Fruit fly (Drosophila melanogaster): ENCODE results near the gene hoe2.

The hoe2 gene

dm6 chr2L:4976988-4977551, 40.8 kb upstream of the hoe2 start, which contains the start of the genes Gmd and CG3792 (continued):
- peak; percentile 53; the same call in 2 of the 3 replicates for TF ChIP-seq Opbp (GFP tag; IDR thresholded peaks at IDR 0.05; ENCODE audit: partially characterized antibody)
- TF ChIP-seq CG15011 (GFP tag; optimal IDR thresholded peaks at IDR 0.05): no peak
- peak; percentile 88 for TF ChIP-seq tap (tag; optimal IDR thresholded peaks at IDR 0.05)
- TF ChIP-seq Deaf1 (tag; optimal IDR thresholded peaks at IDR 0.05): no peak
- peak; percentile 94 for TF ChIP-seq wdn (GFP tag; IDR thresholded peaks at IDR 0.05)
- TF ChIP-seq bsh (GFP tag; optimal IDR thresholded peaks at IDR 0.05): peak; percentile 63 to 95
- TF ChIP-seq CG17361 (GFP tag; IDR thresholded peaks at IDR 0.05): peak; percentile 98
- TF ChIP-seq CG34376 (GFP tag; optimal IDR thresholded peaks at IDR 0.05): peak; percentile 93
- peak; percentile 95 for TF ChIP-seq jumu (GFP tag; optimal IDR thresholded peaks at IDR 0.05)
- peak; percentile 89 for TF ChIP-seq bowl (GFP tag; IDR thresholded peaks at IDR 0.05)
- peak; percentile 95 for TF ChIP-seq Drgx (GFP tag; IDR thresholded peaks at IDR 0.05)
- TF ChIP-seq Ssrp (tag; optimal IDR thresholded peaks at IDR 0.05): peak; percentile 95
- TF ChIP-seq hbn (GFP tag; IDR thresholded peaks at IDR 0.05; ENCODE audit: partially characterized antibody): peak; percentile 81
- no peak for TF ChIP-seq Sox100B (GFP tag; optimal IDR thresholded peaks at IDR 0.05)
- TF ChIP-seq CG11247 (GFP tag; IDR thresholded peaks at IDR 0.05): peak; percentile 96
- peak; percentile 82 for TF ChIP-seq CG10431 (GFP tag; optimal IDR thresholded peaks at IDR 0.05)
- TF ChIP-seq bcd (GFP tag; optimal IDR thresholded peaks at IDR 0.05): peak; percentile 94
- TF ChIP-seq HmgD (GFP tag; optimal IDR thresholded peaks at IDR 0.05): peak; percentile 87
- peak; percentile 89 for TF ChIP-seq CG34224 (GFP tag; IDR thresholded peaks at IDR 0.05; ENCODE audit: partially characterized antibody)
- peak; percentile 96 for TF ChIP-seq CG9727 (GFP tag; optimal IDR thresholded peaks at IDR 0.05)
- TF ChIP-seq CG14860 (GFP tag; IDR thresholded peaks at IDR 0.05; ENCODE audit: partially characterized antibody): peak; percentile 92
- peak; percentile 86 for TF ChIP-seq p53 (GFP tag; optimal IDR thresholded peaks at IDR 0.05)
- peak; percentile 91 for TF ChIP-seq CG12219 (GFP tag; optimal IDR thresholded peaks at IDR 0.05)
- TF ChIP-seq CG18011 (GFP tag; optimal IDR thresholded peaks at IDR 0.05): peak; percentile 84
- peak; percentile 81 for TF ChIP-seq Lhr (GFP tag; optimal IDR thresholded peaks at IDR 0.05)
- TF ChIP-seq CG10959 (GFP tag; IDR thresholded peaks at IDR 0.05): peak; percentile 95
- TF ChIP-seq Kr (GFP tag; optimal IDR thresholded peaks at IDR 0.05): no peak
- peak; percentile 94 for TF ChIP-seq Oli (tag; optimal IDR thresholded peaks at IDR 0.05)
- peak; percentile 82 for TF ChIP-seq Nf-YB (GFP tag; optimal IDR thresholded peaks at IDR 0.05)
- TF ChIP-seq cad (GFP tag; optimal IDR thresholded peaks at IDR 0.05): no peak
- no peak for TF ChIP-seq cg (GFP tag; optimal IDR thresholded peaks at IDR 0.05)
- peak in 1 of 3 experiments; percentile 97 for TF ChIP-seq lola (GFP tag; optimal IDR thresholded peaks at IDR 0.05)
- no peak for TF ChIP-seq tio (GFP tag; optimal IDR thresholded peaks at IDR 0.05)
- TF ChIP-seq gfzf (GFP tag; optimal IDR thresholded peaks at IDR 0.05): peak; percentile 25
- peak; percentile 87 for TF ChIP-seq gt (GFP tag; IDR thresholded peaks at IDR 0.05)
- TF ChIP-seq CoRest (tag; optimal IDR thresholded peaks at IDR 0.05): peak; percentile 97
- TF ChIP-seq Dbx (GFP tag; IDR thresholded peaks at IDR 0.05): peak; percentile 97
- TF ChIP-seq org-1 (GFP tag; optimal IDR thresholded peaks at IDR 0.05): peak; percentile 91
- TF ChIP-seq crol (GFP tag; IDR thresholded peaks at IDR 0.05): peak; percentile 62
- peak in 1 of 2 experiments; percentile 69 for TF ChIP-seq crp (GFP tag; optimal IDR thresholded peaks at IDR 0.05)
- TF ChIP-seq HmgZ (tag; optimal IDR thresholded peaks at IDR 0.05): peak; percentile 96
- TF ChIP-seq Atf-2 (GFP tag; optimal IDR thresholded peaks at IDR 0.05): peak; percentile 96
- TF ChIP-seq sisA (GFP tag; IDR thresholded peaks at IDR 0.05): peak; percentile 95
- peak; percentile 69 for TF ChIP-seq da (GFP tag; optimal IDR thresholded peaks at IDR 0.05)
- peak; percentile 93 for TF ChIP-seq CG31224 (GFP tag; IDR thresholded peaks at IDR 0.05)
- no peak for TF ChIP-seq CG12071 (GFP tag; optimal IDR thresholded peaks at IDR 0.05)
- peak; percentile 95 for TF ChIP-seq gem (tag; optimal IDR thresholded peaks at IDR 0.05)
- peak; percentile 95 for TF ChIP-seq CG17829 (tag; optimal IDR thresholded peaks at IDR 0.05)
- TF ChIP-seq ro (GFP tag; IDR thresholded peaks at IDR 0.05): peak; percentile 91

All from whole organism, embryonic.